Fruit fly (Drosophila melanogaster): ENCODE results near the gene CG5989.
A peak's percentile ranks its signal among the peaks of the same experiment; 100 is the strongest.

The CG5989 gene

dm6 chr3L:8584086-8584485 lies 19.9 kb downstream of the CG5989 start (continued):
- TF ChIP-seq caup (GFP tag; optimal IDR thresholded peaks at IDR 0.05; ENCODE audit: severe bottlenecking) (peak; percentile 69), Max (GFP tag; optimal IDR thresholded peaks at IDR 0.05) (no peak), knrl (GFP tag; IDR thresholded peaks at IDR 0.05; ENCODE audit: partially characterized antibody) (no peak), prd (optimal IDR thresholded peaks at IDR 0.05) (no peak), prd (GFP tag; IDR thresholded peaks at IDR 0.05) (no peak), Ravus (GFP tag; IDR thresholded peaks at IDR 0.05) (no peak), Xbp1 (GFP tag; optimal IDR thresholded peaks at IDR 0.05) (no peak), Dp (GFP tag; optimal IDR thresholded peaks at IDR 0.05) (no peak), CG14710 (tag; optimal IDR thresholded peaks at IDR 0.05) (no peak), slou (GFP tag; optimal IDR thresholded peaks at IDR 0.05) (no peak), CG9797 (GFP tag; optimal IDR thresholded peaks at IDR 0.05) (no peak), fu2 (GFP tag; optimal IDR thresholded peaks at IDR 0.05) (no peak), CG7987 (GFP tag; optimal IDR thresholded peaks at IDR 0.05) (peak; percentile 72), E2f1 (GFP tag; IDR thresholded peaks at IDR 0.05) (no peak; the same call in 1 of the 2 replicates), sd (tag; optimal IDR thresholded peaks at IDR 0.05) (peak; percentile 41), Six4 (GFP tag; optimal IDR thresholded peaks at IDR 0.05) (no peak), CG12104 (GFP tag; optimal IDR thresholded peaks at IDR 0.05) (peak; percentile 8), sim (GFP tag; IDR thresholded peaks at IDR 0.05) (no peak), mirr (GFP tag; optimal IDR thresholded peaks at IDR 0.05) (peak; percentile 60), sens (GFP tag) (peak; percentile 76), tio (GFP tag; optimal IDR thresholded peaks at IDR 0.05) (peak; percentile 45), Ets65A (GFP tag) (no peak), Hmx (GFP tag; optimal IDR thresholded peaks at IDR 0.05) (no peak), CG15073 (GFP tag; optimal IDR thresholded peaks at IDR 0.05) (no peak), CG4404 (GFP tag; IDR thresholded peaks at IDR 0.05) (no peak), gem (tag; optimal IDR thresholded peaks at IDR 0.05) (no peak), CG13123 (GFP tag; optimal IDR thresholded peaks at IDR 0.05) (no peak), gro (GFP tag; optimal IDR thresholded peaks at IDR 0.05) (no peak), CG1792 (GFP tag; optimal IDR thresholded peaks at IDR 0.05) (peak; percentile 58), odd (GFP tag; optimal IDR thresholded peaks at IDR 0.05) (peak; percentile 15), twi (tag; optimal IDR thresholded peaks at IDR 0.05) (no peak), Atf-2 (GFP tag; optimal IDR thresholded peaks at IDR 0.05) (no peak), wek (GFP tag; optimal IDR thresholded peaks at IDR 0.05) (peak; percentile 68), gsb (GFP tag; IDR thresholded peaks at IDR 0.05) (peak; percentile 31; the same call in 1 of the 2 replicates), Dll (GFP tag; IDR thresholded peaks at IDR 0.05; ENCODE audit: partially characterized antibody) (no peak), CG31365 (tag; optimal IDR thresholded peaks at IDR 0.05) (peak; percentile 26), NC2β (GFP tag; optimal IDR thresholded peaks at IDR 0.05) (no peak), CG31224 (GFP tag; IDR thresholded peaks at IDR 0.05) (no peak), Gsc (GFP tag; IDR thresholded peaks at IDR 0.05) (no peak), ash1 (GFP tag; optimal IDR thresholded peaks at IDR 0.05) (no peak), CG2120 (GFP tag; optimal IDR thresholded peaks at IDR 0.05) (peak; percentile 22), CG8765 (GFP tag; IDR thresholded peaks at IDR 0.05) (no peak), CG17328 (GFP tag; IDR thresholded peaks at IDR 0.05) (no peak), ttk (GFP tag; IDR thresholded peaks at IDR 0.05) (no peak), CG16813 (GFP tag; IDR thresholded peaks at IDR 0.05; ENCODE audit: partially characterized antibody) (no peak), H2.0 (GFP tag; IDR thresholded peaks at IDR 0.05) (no peak), CG17829 (tag; optimal IDR thresholded peaks at IDR 0.05) (no peak), pnt (GFP tag; optimal IDR thresholded peaks at IDR 0.05) (peak; percentile 12), Dip3 (GFP tag; optimal IDR thresholded peaks at IDR 0.05) (no peak), Stat92E (GFP tag; optimal IDR thresholded peaks at IDR 0.05) (no peak), CG6854 (GFP tag; optimal IDR thresholded peaks at IDR 0.05) (peak; percentile 71), MESR4 (GFP tag; optimal IDR thresholded peaks at IDR 0.05) (no peak)
